Worm (Caenorhabditis elegans): ENCODE data around the gene C06E1.11.

Gene C06E1.11

ce11 chrIII:8628405-8628982, 12.0 kb upstream of the C06E1.11 start, which contains the start of the genes polk-1 and gpr-1:
Gene polk-1 (minus strand): TSS chrIII:8628590.
Gene gpr-1 (plus strand): TSS chrIII:8628932.
- TF ChIP-seq R02D3.7 (tag; optimal IDR thresholded peaks at IDR 0.05): no peak
- TF ChIP-seq egl-27 (tag; optimal IDR thresholded peaks at IDR 0.05): no peak
- no peak for TF ChIP-seq aly-2 (tag; optimal IDR thresholded peaks at IDR 0.05)
- no peak for TF ChIP-seq ZK546.5 (tag; optimal IDR thresholded peaks at IDR 0.05)
- no peak for TF ChIP-seq nhr-237 (tag; optimal IDR thresholded peaks at IDR 0.05)
- no peak for TF ChIP-seq ama-1 (optimal IDR thresholded peaks at IDR 0.05)
- no peak for TF ChIP-seq ztf-1 (GFP tag; conservative IDR thresholded peaks at IDR 0.05)
- no peak for TF ChIP-seq mdl-1 (tag; optimal IDR thresholded peaks at IDR 0.05)
- no peak for TF ChIP-seq lin-39 (tag; optimal IDR thresholded peaks at IDR 0.05)
- no peak for TF ChIP-seq nhr-25 (tag; optimal IDR thresholded peaks at IDR 0.05)
- peak; percentile 26 for TF ChIP-seq nhr-129 (tag; optimal IDR thresholded peaks at IDR 0.05)
- TF ChIP-seq mab-5 (tag; optimal IDR thresholded peaks at IDR 0.05): no peak
- TF ChIP-seq ztf-4 (tag; optimal IDR thresholded peaks at IDR 0.05): no peak
- no peak for TF ChIP-seq lin-11 (tag; optimal IDR thresholded peaks at IDR 0.05)
- no peak for TF ChIP-seq mbf-1 (tag; optimal IDR thresholded peaks at IDR 0.05)
- no peak for TF ChIP-seq ceh-16 (tag; optimal IDR thresholded peaks at IDR 0.05)
- TF ChIP-seq lsy-2 (tag; optimal IDR thresholded peaks at IDR 0.05): peak in 1 of 2 experiments; percentile 50
- peak; percentile 27 for TF ChIP-seq C34F6.9 (tag; optimal IDR thresholded peaks at IDR 0.05)
- no peak for TF ChIP-seq crh-2 (tag; optimal IDR thresholded peaks at IDR 0.05)
- TF ChIP-seq blmp-1 (tag; optimal IDR thresholded peaks at IDR 0.05; ENCODE audit: insufficient read depth): no peak
- TF ChIP-seq zag-1 (tag; optimal IDR thresholded peaks at IDR 0.05): no peak
- TF ChIP-seq gmeb-1 (tag; optimal IDR thresholded peaks at IDR 0.05): peak; percentile 67
- TF ChIP-seq sma-3 (GFP tag; optimal IDR thresholded peaks at IDR 0.05): no peak
- TF ChIP-seq lin-13 (GFP tag; optimal IDR thresholded peaks at IDR 0.05): peak; percentile 72
- TF ChIP-seq nhr-23 (tag; optimal IDR thresholded peaks at IDR 0.05): no peak
- no peak for TF ChIP-seq peb-1 (tag; optimal IDR thresholded peaks at IDR 0.05)
- no peak for TF ChIP-seq nhr-10 (tag; optimal IDR thresholded peaks at IDR 0.05)
- TF ChIP-seq nhr-12 (tag; optimal IDR thresholded peaks at IDR 0.05): no peak

DNA sequence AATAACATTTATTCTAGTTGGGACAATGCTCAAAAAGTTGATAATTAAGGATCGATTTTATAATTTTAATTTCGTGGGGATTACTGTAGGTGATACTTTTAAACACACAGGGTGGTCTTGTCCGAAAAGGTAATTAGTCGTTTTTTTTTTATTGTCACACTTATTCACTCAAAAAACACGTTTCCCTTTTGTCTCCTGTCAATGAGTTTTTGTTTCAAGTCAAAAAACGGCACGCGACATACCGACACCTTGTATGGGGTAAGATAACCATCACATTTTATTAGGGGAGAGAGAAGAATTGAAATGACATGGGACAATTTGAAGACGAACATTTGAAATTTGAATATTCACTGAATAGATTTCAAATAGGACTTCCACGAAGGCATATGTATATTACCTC, 8.6 kb upstream of the C06E1.11 start:
- TF ChIP-seq nhr-10 (tag; optimal IDR thresholded peaks at IDR 0.05): no peak
- TF ChIP-seq dmd-4 (tag; optimal IDR thresholded peaks at IDR 0.05): no peak
- no peak for TF ChIP-seq C34F6.9 (tag; optimal IDR thresholded peaks at IDR 0.05)
- TF ChIP-seq crh-2 (tag; optimal IDR thresholded peaks at IDR 0.05): no peak
- TF ChIP-seq unc-39 (tag; optimal IDR thresholded peaks at IDR 0.05): no peak
- no peak for TF ChIP-seq nhr-129 (tag; optimal IDR thresholded peaks at IDR 0.05)
- TF ChIP-seq egl-27 (tag; optimal IDR thresholded peaks at IDR 0.05): no peak
- no peak for TF ChIP-seq nhr-6 (tag; optimal IDR thresholded peaks at IDR 0.05)
- no peak for TF ChIP-seq nhr-23 (tag; optimal IDR thresholded peaks at IDR 0.05)
- TF ChIP-seq sma-3 (GFP tag; optimal IDR thresholded peaks at IDR 0.05): no peak
- TF ChIP-seq mbf-1 (tag; optimal IDR thresholded peaks at IDR 0.05): no peak
- no peak for TF ChIP-seq ZK546.5 (tag; optimal IDR thresholded peaks at IDR 0.05)
- TF ChIP-seq ztf-1 (GFP tag; conservative IDR thresholded peaks at IDR 0.05): no peak

DNA sequence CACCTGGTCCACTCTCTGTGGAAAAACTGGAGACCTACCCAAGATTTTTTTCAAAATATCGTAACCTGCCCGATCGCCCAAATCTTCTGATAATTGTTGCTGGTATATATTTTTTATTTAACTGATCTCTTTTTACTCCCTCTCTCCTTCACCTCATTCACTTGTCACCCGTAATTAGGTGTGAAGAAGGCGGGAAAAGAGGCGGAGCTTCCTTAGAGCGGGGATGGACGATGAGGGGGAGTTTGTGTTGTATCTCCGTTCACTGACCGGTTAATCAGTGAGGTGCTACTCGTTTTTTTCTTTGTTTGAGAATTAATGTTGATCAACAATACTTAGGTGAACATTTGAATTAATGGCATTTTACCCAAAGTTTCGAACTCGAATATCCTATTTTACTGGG, 5.9 kb upstream of the C06E1.11 start, which contains the start of gene ceh-16:
ceh-16 (plus strand) TSS at position 301 of the 400 bp plus-strand sequence.
- no peak for TF ChIP-seq unc-62 (GFP tag; optimal IDR thresholded peaks at IDR 0.05)
- no peak for TF ChIP-seq ceh-16 (tag; optimal IDR thresholded peaks at IDR 0.05)
- no peak for TF ChIP-seq ceh-82 (tag; optimal IDR thresholded peaks at IDR 0.05)
- TF ChIP-seq gmeb-1 (tag; optimal IDR thresholded peaks at IDR 0.05): no peak
- TF ChIP-seq sma-3 (GFP tag; optimal IDR thresholded peaks at IDR 0.05): no peak
- no peak for TF ChIP-seq ztf-11 (tag; optimal IDR thresholded peaks at IDR 0.05)
- TF ChIP-seq C34F6.9 (tag; optimal IDR thresholded peaks at IDR 0.05): no peak

DNA sequence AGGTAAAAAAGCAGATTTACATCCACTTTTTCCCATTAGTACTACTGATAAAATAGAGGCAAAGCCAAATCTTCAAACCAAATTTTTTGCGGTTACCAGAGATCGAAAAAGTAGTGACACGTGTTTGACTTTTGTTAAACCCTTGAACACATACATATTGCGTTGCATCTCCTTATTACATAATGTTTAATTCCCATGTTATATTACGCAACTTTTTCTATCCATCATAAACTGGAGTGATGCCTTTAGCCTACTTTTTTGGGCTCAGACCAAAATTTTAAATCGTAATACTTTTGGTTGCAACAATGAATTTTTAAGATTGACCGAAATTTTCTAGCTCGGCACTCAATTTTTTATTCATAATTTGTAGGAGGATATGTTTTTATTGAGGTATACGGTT, 5.5 kb upstream of the C06E1.11 start:
- no peak for TF ChIP-seq lsy-2 (tag; optimal IDR thresholded peaks at IDR 0.05)
- no peak for TF ChIP-seq sma-3 (GFP tag; optimal IDR thresholded peaks at IDR 0.05)
- TF ChIP-seq nhr-10 (tag; optimal IDR thresholded peaks at IDR 0.05): no peak
- TF ChIP-seq ztf-1 (GFP tag; conservative IDR thresholded peaks at IDR 0.05): no peak
- no peak for TF ChIP-seq Y55F3AM.14 (GFP tag; optimal IDR thresholded peaks at IDR 0.05)
- TF ChIP-seq peb-1 (tag; optimal IDR thresholded peaks at IDR 0.05): no peak
- TF ChIP-seq sma-9 (GFP tag; optimal IDR thresholded peaks at IDR 0.05): no peak
- no peak for TF ChIP-seq sma-9 (tag; optimal IDR thresholded peaks at IDR 0.05)
- TF ChIP-seq mdl-1 (tag; optimal IDR thresholded peaks at IDR 0.05): no peak
- no peak for TF ChIP-seq R02D3.7 (tag; optimal IDR thresholded peaks at IDR 0.05)
- TF ChIP-seq ztf-11 (tag; optimal IDR thresholded peaks at IDR 0.05): no peak
- no peak for TF ChIP-seq snpc-4 (tag; optimal IDR thresholded peaks at IDR 0.05)
- TF ChIP-seq lin-11 (tag; optimal IDR thresholded peaks at IDR 0.05): no peak
- TF ChIP-seq nhr-237 (tag; optimal IDR thresholded peaks at IDR 0.05): no peak
- TF ChIP-seq elt-1 (tag; optimal IDR thresholded peaks at IDR 0.05): no peak

Measured in whole organism, L2 larva.